Worm (Caenorhabditis elegans) whole organism, L2 larva: ENCODE data around the gene srpa-72.

Experiments used
- C34F6.9 ChIP-seq: fragments of 150-350 bp; optimal IDR thresholded peaks from 2 replicates; lab custom pipeline; 2014; ENCODE audit warnings: missing biosample characterization, missing genetic modification characterization
- F13H6.1 ChIP-seq: sonication (generic microtip); optimal IDR thresholded peaks from 2 replicates; lab custom pipeline; 2016; ENCODE audit warnings: missing genetic modification characterization, missing compliant biosample characterization
- R02D3.7 ChIP-seq: fragments of 150-350 bp; optimal IDR thresholded peaks from 2 replicates; lab custom pipeline; 2014; ENCODE audit warnings: missing biosample characterization, missing genetic modification characterization
- Y55F3AM.14 ChIP-seq: fragments of 200-800 bp; sonication (Bioruptor generic); optimal IDR thresholded peaks from 2 replicates; lab custom pipeline; 2018; ENCODE audit warnings: mild to moderate bottlenecking, missing genetic modification characterization, missing compliant biosample characterization
- ZK546.5 ChIP-seq: sonication (generic microtip); optimal IDR thresholded peaks from 2 replicates; lab custom pipeline; 2017; ENCODE audit warnings: missing biosample characterization, missing genetic modification characterization
- alr-1 ChIP-seq: fragments of 150-350 bp; optimal IDR thresholded peaks from 2 replicates; lab custom pipeline; 2014; ENCODE audit warnings: missing biosample characterization, missing genetic modification characterization
- aly-2 ChIP-seq: fragments of 150-350 bp; optimal IDR thresholded peaks from 2 replicates; lab custom pipeline; 2014; ENCODE audit warnings: missing biosample characterization, missing genetic modification characterization
- blmp-1 ChIP-seq: sonication (generic microtip); optimal IDR thresholded peaks from 2 replicates; lab custom pipeline; 2017; ENCODE audit warnings: missing genetic modification characterization, mild to moderate bottlenecking, missing compliant biosample characterization, antibody characterized with exemption, moderate library complexity; ENCODE audit not compliant: insufficient read depth
- ceh-82 ChIP-seq: fragments of 150-350 bp; optimal IDR thresholded peaks from 2 replicates; lab custom pipeline; 2014; ENCODE audit warnings: missing biosample characterization, missing genetic modification characterization
- crh-2 ChIP-seq: sonication (generic microtip); optimal IDR thresholded peaks from 2 replicates; lab custom pipeline; 2017; ENCODE audit warnings: missing biosample characterization, missing genetic modification characterization
- egl-27 ChIP-seq: sonication (generic microtip); optimal IDR thresholded peaks from 3 replicates; lab custom pipeline; 2017; ENCODE audit warnings: missing biosample characterization, missing genetic modification reagents, missing genetic modification characterization
- elt-1 ChIP-seq: fragments of 150-350 bp; optimal IDR thresholded peaks from 2 replicates; lab custom pipeline; 2014; ENCODE audit warnings: missing biosample characterization, missing genetic modification characterization
- elt-3 ChIP-seq: sonication (generic microtip); optimal IDR thresholded peaks from 2 replicates; lab custom pipeline; 2017; ENCODE audit warnings: missing biosample characterization, missing genetic modification characterization
- fos-1 ChIP-seq: fragments of 150-350 bp; optimal IDR thresholded peaks from 2 replicates; lab custom pipeline; 2014; ENCODE audit warnings: missing biosample characterization, missing genetic modification characterization
- gmeb-1 ChIP-seq: fragments of 150-350 bp; optimal IDR thresholded peaks from 2 replicates; lab custom pipeline; 2014; ENCODE audit warnings: missing biosample characterization, missing genetic modification characterization
- lin-11 ChIP-seq: fragments of 150-350 bp; sonication (generic microtip); optimal IDR thresholded peaks from 2 replicates; lab custom pipeline; 2014; ENCODE audit warnings: missing biosample characterization, missing genetic modification characterization, inconsistent platforms, mixed read lengths
- lin-39 ChIP-seq: fragments of 150-350 bp; optimal IDR thresholded peaks from 2 replicates; lab custom pipeline; 2014; ENCODE audit warnings: missing biosample characterization, missing genetic modification reagents, missing genetic modification characterization
- lsy-2 ChIP-seq, 2 experiments: fragments of 150-350 bp in 1 of 2; sonication (generic microtip) in 1 of 2; optimal IDR thresholded peaks; 2 replicates each; lab custom pipeline; 2014 to 2017; ENCODE audit warnings: missing biosample characterization in 2 of 2, missing genetic modification characterization in 2 of 2
- mab-5 ChIP-seq: fragments of 150-350 bp; optimal IDR thresholded peaks from 2 replicates; lab custom pipeline; 2014; ENCODE audit warnings: missing biosample characterization, missing genetic modification characterization
- mbf-1 ChIP-seq: sonication (generic microtip); optimal IDR thresholded peaks from 2 replicates; lab custom pipeline; 2017; ENCODE audit warnings: missing biosample characterization, missing genetic modification characterization
- mdl-1 ChIP-seq, 2 experiments: fragments of 150-350 bp in 1 of 2; sonication (generic microtip) in 1 of 2; optimal IDR thresholded peaks; 2 replicates each; lab custom pipeline; 2017; ENCODE audit warnings: missing biosample characterization in 2 of 2, missing genetic modification characterization in 2 of 2
- nhr-10 ChIP-seq: sonication (generic microtip); optimal IDR thresholded peaks from 2 replicates; lab custom pipeline; 2017; ENCODE audit warnings: missing biosample characterization, missing genetic modification characterization
- nhr-11 ChIP-seq: fragments of 150-350 bp; optimal IDR thresholded peaks from 2 replicates; lab custom pipeline; 2014; ENCODE audit warnings: missing biosample characterization, missing genetic modification characterization
- nhr-12 ChIP-seq: fragments of 150-350 bp; optimal IDR thresholded peaks from 2 replicates; lab custom pipeline; 2014; ENCODE audit warnings: missing biosample characterization, missing genetic modification characterization
- nhr-129 ChIP-seq: fragments of 150-350 bp; optimal IDR thresholded peaks from 2 replicates; lab custom pipeline; 2014; ENCODE audit warnings: missing biosample characterization, missing genetic modification characterization
- nhr-21 ChIP-seq: fragments of 150-350 bp; optimal IDR thresholded peaks from 2 replicates; lab custom pipeline; 2014; ENCODE audit warnings: missing biosample characterization, missing genetic modification characterization
- nhr-23 ChIP-seq: fragments of 150-350 bp; optimal IDR thresholded peaks from 2 replicates; lab custom pipeline; 2014; ENCODE audit warnings: missing biosample characterization, missing genetic modification reagents, missing genetic modification characterization
- nhr-237 ChIP-seq: fragments of 150-350 bp; optimal IDR thresholded peaks from 2 replicates; lab custom pipeline; 2014; ENCODE audit warnings: missing biosample characterization, missing genetic modification characterization
- nhr-6 ChIP-seq: fragments of 150-350 bp; optimal IDR thresholded peaks from 2 replicates; lab custom pipeline; 2014; ENCODE audit warnings: missing biosample characterization, missing genetic modification characterization
- nhr-77 ChIP-seq: fragments of 150-350 bp; optimal IDR thresholded peaks from 2 replicates; lab custom pipeline; 2014; ENCODE audit warnings: missing biosample characterization, missing genetic modification characterization
- peb-1 ChIP-seq: fragments of 150-350 bp; optimal IDR thresholded peaks from 2 replicates; lab custom pipeline; 2014; ENCODE audit warnings: missing biosample characterization, missing genetic modification characterization
- sem-4 ChIP-seq: fragments of 150-350 bp; optimal IDR thresholded peaks from 2 replicates; lab custom pipeline; 2014; ENCODE audit warnings: missing biosample characterization, missing genetic modification reagents, missing genetic modification characterization
- sma-3 ChIP-seq: sonication (generic microtip); optimal IDR thresholded peaks from 2 replicates; lab custom pipeline; 2016; ENCODE audit warnings: missing genetic modification reagents, missing genetic modification characterization, missing compliant biosample characterization
- sma-9 ChIP-seq, 2 experiments: fragments of 150-350 bp in 1 of 2; sonication (generic microtip) in 1 of 2; optimal IDR thresholded peaks; 2 replicates each; lab custom pipeline; 2014 to 2016; ENCODE audit warnings: missing genetic modification characterization in 2 of 2, mild to moderate bottlenecking in 1 of 2, missing biosample characterization in 1 of 2, missing compliant biosample characterization in 1 of 2, missing genetic modification reagents in 1 of 2, moderate library complexity in 1 of 2
- snpc-4 ChIP-seq: fragments of 150-350 bp; optimal IDR thresholded peaks from 2 replicates; lab custom pipeline; 2014; ENCODE audit warnings: missing biosample characterization, missing genetic modification characterization
- unc-39 ChIP-seq: fragments of 150-350 bp; optimal IDR thresholded peaks from 2 replicates; lab custom pipeline; 2014; ENCODE audit warnings: missing biosample characterization, missing genetic modification characterization
- unc-55 ChIP-seq: fragments of 150-350 bp; sonication (generic microtip); optimal IDR thresholded peaks from 3 replicates; lab custom pipeline; 2014; ENCODE audit warnings: missing biosample characterization, missing genetic modification reagents, missing genetic modification characterization
- unc-62 ChIP-seq: fragments of 150-350 bp; optimal IDR thresholded peaks from 2 replicates; lab custom pipeline; 2014; ENCODE audit warnings: missing biosample characterization, missing genetic modification reagents, missing genetic modification characterization
- zag-1 ChIP-seq: fragments of 150-350 bp; optimal IDR thresholded peaks from 2 replicates; lab custom pipeline; 2014; ENCODE audit warnings: missing biosample characterization, missing genetic modification characterization
- ztf-1 ChIP-seq: fragments of 200-800 bp; sonication (Bioruptor generic); conservative IDR thresholded peaks from 2 replicates; pipeline ENCODE4 v1.3.6; 2022; ENCODE audit warnings: missing genetic modification characterization, missing compliant biosample characterization
- ztf-11 ChIP-seq: sonication (generic microtip); optimal IDR thresholded peaks from 2 replicates; lab custom pipeline; 2017; ENCODE audit warnings: missing biosample characterization, missing genetic modification characterization
- ztf-4 ChIP-seq: fragments of 150-350 bp; optimal IDR thresholded peaks from 2 replicates; lab custom pipeline; 2014; ENCODE audit warnings: missing biosample characterization, missing genetic modification characterization

srpa-72 gene

ce11 chrII:2749595-2750048 lies 37.7 kb upstream of the srpa-72 start, which contains the start of gene F29A7.4:
TSS of gene F29A7.4 (plus strand) at chrII:2749998.
- TF ChIP-seq sma-9 (GFP tag; optimal IDR thresholded peaks at IDR 0.05; lab: Kevin White, UChicago) (no peak), sma-9 (tag; optimal IDR thresholded peaks at IDR 0.05; lab: Kevin White, UChicago) (no peak), fos-1 (tag; lab: Kevin White, UChicago) (peak; percentile 72), crh-2 (tag; lab: Kevin White, UChicago) (no peak)

- TF ChIP-seq C34F6.9 (no peak), snpc-4 (tag; lab: Kevin White, UChicago) (no peak), R02D3.7 (tag; lab: Kevin White, UChicago) (no peak), nhr-21 (tag; lab: Kevin White, UChicago) (no peak)
- TF ChIP-seq, all 48 proteins: peak for 0
Observed at ce11 chrII:2751278-2751677, 36.0 kb upstream of the srpa-72 start.

ce11 chrII:2752536-2752935 lies 34.7 kb upstream of the srpa-72 start, which contains the start of gene F29A7.6:
TSS of gene F29A7.6 (minus strand) at chrII:2752611.
- no peak for TF ChIP-seq egl-27
- no peak for TF ChIP-seq aly-2 (tag; lab: Kevin White, UChicago)
- TF ChIP-seq mab-5: peak; percentile 3
- TF ChIP-seq mbf-1: no peak
- no peak for TF ChIP-seq unc-39
- peak; percentile 65 for TF ChIP-seq gmeb-1
- TF ChIP-seq mdl-1 (tag; optimal IDR thresholded peaks at IDR 0.05; lab: Kevin White, UChicago): no peak
- TF ChIP-seq nhr-11 (tag; lab: Kevin White, UChicago): no peak
- TF ChIP-seq elt-3: no peak
- TF ChIP-seq crh-2 (tag; lab: Kevin White, UChicago): peak; percentile 32
- no peak for TF ChIP-seq nhr-237
- TF ChIP-seq nhr-12 (tag; lab: Kevin White, UChicago): no peak
- TF ChIP-seq R02D3.7 (tag; lab: Kevin White, UChicago): no peak
- no peak for TF ChIP-seq peb-1 (tag; lab: Kevin White, UChicago)
- TF ChIP-seq sma-9 (GFP tag; optimal IDR thresholded peaks at IDR 0.05; lab: Kevin White, UChicago): peak; percentile 66
- TF ChIP-seq sma-9 (tag; optimal IDR thresholded peaks at IDR 0.05; lab: Kevin White, UChicago): no peak
- no peak for TF ChIP-seq alr-1 (tag; lab: Kevin White, UChicago)
- peak; percentile 1 for TF ChIP-seq nhr-129
- TF ChIP-seq nhr-23: no peak
- peak; percentile 66 for TF ChIP-seq sma-3 (GFP tag; lab: Kevin White, UChicago)
- TF ChIP-seq nhr-77 (tag; lab: Kevin White, UChicago): no peak
- TF ChIP-seq zag-1: no peak
- no peak for TF ChIP-seq lin-11 (tag; lab: Kevin White, UChicago)
- TF ChIP-seq ztf-4 (tag; lab: Kevin White, UChicago): no peak
- TF ChIP-seq F13H6.1: peak; percentile 67
- peak; percentile 79 for TF ChIP-seq C34F6.9
- TF ChIP-seq lin-39: no peak
- TF ChIP-seq ceh-82: no peak
- no peak for TF ChIP-seq blmp-1 (tag; lab: Kevin White, UChicago)
- TF ChIP-seq unc-55 (GFP tag; lab: Kevin White, UChicago): peak; percentile 57
- TF ChIP-seq ztf-11: no peak
- peak in 1 of 2 experiments; percentile 49 for TF ChIP-seq lsy-2 (tag; optimal IDR thresholded peaks at IDR 0.05; lab: Kevin White, UChicago)
- no peak for TF ChIP-seq elt-1 (tag; lab: Kevin White, UChicago)
- TF ChIP-seq nhr-10 (tag; lab: Kevin White, UChicago): no peak
- TF ChIP-seq snpc-4 (tag; lab: Kevin White, UChicago): no peak
- TF ChIP-seq, all 48 proteins: peak for 10

DNA sequence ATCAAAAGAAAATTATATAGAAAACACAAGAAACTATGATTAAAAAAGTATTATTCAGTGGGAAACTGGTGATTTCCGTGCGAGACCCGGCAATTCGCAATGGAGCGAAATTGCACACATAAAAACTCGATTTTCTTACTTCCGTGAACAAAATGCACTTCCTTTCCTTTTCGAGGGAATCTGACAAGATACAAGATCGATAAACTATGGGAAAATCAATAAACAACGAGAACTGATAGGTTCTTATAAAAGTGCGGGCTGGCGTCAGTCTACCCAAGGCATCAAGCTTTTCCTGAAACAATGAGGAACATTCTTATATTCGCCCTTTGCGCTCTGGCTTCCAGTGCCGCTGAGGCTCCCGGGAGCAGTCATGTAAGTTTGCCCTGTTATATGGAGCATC lies 34.3 kb upstream of the srpa-72 start, which contains the start of gene F29A7.3:
Gene F29A7.3, plus strand, starts transcription at position 301 of the 400 bp plus-strand sequence.
- TF ChIP-seq gmeb-1: no peak
- no peak for TF ChIP-seq egl-27
- no peak for TF ChIP-seq ZK546.5
- no peak for TF ChIP-seq ceh-82
- TF ChIP-seq unc-62 (GFP tag; lab: Kevin White, UChicago): no peak
- TF ChIP-seq sem-4 (tag; lab: Kevin White, UChicago): no peak
- no peak for TF ChIP-seq elt-3
- no peak for TF ChIP-seq mdl-1 (tag; optimal IDR thresholded peaks at IDR 0.05; lab: Kevin White, UChicago)
- TF ChIP-seq zag-1: no peak
- no peak for TF ChIP-seq lin-11 (tag; lab: Kevin White, UChicago)
- TF ChIP-seq ztf-4 (tag; lab: Kevin White, UChicago): no peak
- no peak for TF ChIP-seq C34F6.9
- no peak for TF ChIP-seq ztf-1
- TF ChIP-seq Y55F3AM.14 (GFP tag; lab: Kevin White, UChicago): no peak
- no peak for TF ChIP-seq mbf-1
- no peak for TF ChIP-seq nhr-237
- TF ChIP-seq nhr-6 (tag; lab: Kevin White, UChicago): no peak
- TF ChIP-seq lsy-2 (tag; optimal IDR thresholded peaks at IDR 0.05; lab: Kevin White, UChicago): no peak
- TF ChIP-seq nhr-129: no peak
- TF ChIP-seq nhr-10 (tag; lab: Kevin White, UChicago): no peak
- TF ChIP-seq, all 48 proteins: peak for 0
